Worm (Caenorhabditis elegans) whole organism, late embryonic: Measurements from ENCODE around the gene C34D10.1.

Source experiments
- che-1 ChIP-seq: sonication (generic microtip); optimal IDR thresholded peaks from 2 replicates; lab custom pipeline; 2016; ENCODE audit warnings: mild to moderate bottlenecking, missing genetic modification characterization, missing compliant biosample characterization
- dve-1 ChIP-seq: sonication (generic microtip); optimal IDR thresholded peaks from 2 replicates; lab custom pipeline; 2017; ENCODE audit warnings: antibody characterized with exemption, mild to moderate bottlenecking, missing genetic modification characterization, missing compliant biosample characterization
- nfya-1 ChIP-seq: sonication (generic microtip); optimal IDR thresholded peaks from 2 replicates; lab custom pipeline; 2017; ENCODE audit warnings: missing genetic modification characterization, mild to moderate bottlenecking, missing compliant biosample characterization, antibody characterized with exemption, moderate library complexity
- nhr-11 ChIP-seq: fragments of 150-350 bp; optimal IDR thresholded peaks from 2 replicates; lab custom pipeline; 2014; ENCODE audit warnings: missing biosample characterization, missing genetic modification characterization
- pqm-1 ChIP-seq: sonication (generic microtip); optimal IDR thresholded peaks from 2 replicates; lab custom pipeline; 2016; ENCODE audit warnings: missing genetic modification characterization, missing compliant biosample characterization
- rnt-1 ChIP-seq: sonication (generic microtip); optimal IDR thresholded peaks from 2 replicates; lab custom pipeline; 2016; ENCODE audit warnings: missing genetic modification characterization, missing compliant biosample characterization
- tbx-2 ChIP-seq: sonication (generic microtip); optimal IDR thresholded peaks from 2 replicates; lab custom pipeline; 2016; ENCODE audit warnings: missing genetic modification characterization, missing compliant biosample characterization
- zip-5 ChIP-seq: sonication (generic microtip); optimal IDR thresholded peaks from 2 replicates; lab custom pipeline; 2016; ENCODE audit warnings: missing genetic modification characterization, missing compliant biosample characterization

DNA sequence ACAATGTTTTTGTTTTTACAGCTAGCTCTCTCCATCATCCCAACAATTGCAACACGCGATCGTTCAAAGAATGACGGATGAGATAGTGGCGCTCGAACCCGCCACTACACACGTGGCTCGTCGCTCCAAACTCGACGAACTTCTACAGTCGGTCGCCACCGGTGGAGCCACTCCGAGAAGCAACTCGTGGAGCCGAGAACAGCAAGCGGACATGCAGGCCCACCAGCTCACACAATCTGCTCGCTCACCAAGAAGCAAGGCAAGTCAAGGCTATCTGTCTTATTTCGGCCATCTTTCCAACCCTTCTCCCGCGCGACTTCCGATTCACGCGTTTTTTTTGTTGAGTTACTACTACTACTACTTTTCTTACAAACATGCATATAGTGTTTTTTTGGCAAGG lies 25.6 kb upstream of the C34D10.1 start, which contains the start of the genes F45E1.1 and F45E1.2:
- no peak for TF ChIP-seq dve-1
- TF ChIP-seq rnt-1, result no peak
- no peak for TF ChIP-seq pqm-1 (tag; lab: Kevin White, UChicago)
- no peak for TF ChIP-seq nfya-1
- no peak for TF ChIP-seq zip-5 (tag; lab: Kevin White, UChicago)
- no peak for TF ChIP-seq tbx-2 (tag; lab: Kevin White, UChicago)
- TF ChIP-seq nhr-11 (tag; lab: Kevin White, UChicago), result no peak
- TF ChIP-seq che-1 (tag; lab: Kevin White, UChicago), result no peak
